Fruit fly (Drosophila melanogaster) whole organism, embryonic: ENCODE results near the gene CG3222.

Source experiments
- B-H2 ChIP-seq: fragments of 200-800 bp; sonication (Bioruptor generic); optimal IDR thresholded peaks from 2 replicates; lab custom pipeline; 2018; ENCODE audit warnings: missing biosample characterization, mild to moderate bottlenecking, missing genetic modification characterization
- Bdp1 ChIP-seq: fragments of 200-800 bp; sonication (Bioruptor generic); optimal IDR thresholded peaks from 3 replicates; lab custom pipeline; 2016; ENCODE audit warnings: missing biosample characterization, missing genetic modification characterization
- Bteb2 ChIP-seq: fragments of 200-800 bp; sonication (Bioruptor generic); optimal IDR thresholded peaks from 2 replicates; lab custom pipeline; 2016; ENCODE audit warnings: missing biosample characterization, missing genetic modification characterization
- CG10274 ChIP-seq: fragments of 200-800 bp; sonication (Bioruptor generic); optimal IDR thresholded peaks from 3 replicates; lab custom pipeline; 2017; ENCODE audit warnings: missing biosample characterization, mild to moderate bottlenecking, missing genetic modification characterization
- CG10462 ChIP-seq: fragments of 200-800 bp; sonication (Bioruptor generic); optimal IDR thresholded peaks from 2 replicates; lab custom pipeline; 2016; ENCODE audit warnings: missing biosample characterization, missing genetic modification characterization
- CG11085 ChIP-seq: fragments of 200-800 bp; sonication (Bioruptor generic); IDR thresholded peaks from 2 replicates; pipeline ENCODE4 v1.3.6; 2022; ENCODE audit warnings: missing biosample characterization, missing genetic modification characterization
- CG12219 ChIP-seq: fragments of 200-800 bp; sonication (Bioruptor generic); optimal IDR thresholded peaks from 3 replicates; lab custom pipeline; 2018; ENCODE audit warnings: missing biosample characterization, mild to moderate bottlenecking, missing genetic modification characterization
- CG12942 ChIP-seq: fragments of 200-800 bp; sonication (Bioruptor generic); optimal IDR thresholded peaks from 3 replicates; lab custom pipeline; 2016; ENCODE audit warnings: missing biosample characterization, missing genetic modification characterization
- CG13123 ChIP-seq: fragments of 200-800 bp; sonication (Bioruptor generic); optimal IDR thresholded peaks from 2 replicates; lab custom pipeline; 2016; ENCODE audit warnings: missing biosample characterization, missing genetic modification characterization
- CG15514 ChIP-seq: fragments of 200-800 bp; sonication (Bioruptor generic); optimal IDR thresholded peaks from 3 replicates; lab custom pipeline; 2017; ENCODE audit warnings: missing biosample characterization, missing genetic modification characterization, mild to moderate bottlenecking, moderate library complexity, missing genetic modification reagents
- CG17829 ChIP-seq: fragments of 200-800 bp; optimal IDR thresholded peaks from 2 replicates; lab custom pipeline; 2019; ENCODE audit warnings: missing biosample characterization, mild to moderate bottlenecking, missing genetic modification characterization, moderate library complexity
- CG18476 ChIP-seq: fragments of 200-800 bp; sonication (Bioruptor generic); optimal IDR thresholded peaks from 2 replicates; lab custom pipeline; 2016; ENCODE audit warnings: missing biosample characterization, mild to moderate bottlenecking, missing genetic modification characterization
- CG18764 ChIP-seq: fragments of 200-800 bp; sonication (Bioruptor generic); optimal IDR thresholded peaks from 3 replicates; lab custom pipeline; 2016; ENCODE audit warnings: missing biosample characterization, missing genetic modification characterization
- CG2199 ChIP-seq: fragments of 200-800 bp; sonication (Bioruptor generic); IDR thresholded peaks from 3 replicates; pipeline ENCODE4 v1.3.6; 2022; ENCODE audit warnings: missing biosample characterization, missing genetic modification characterization
- CG30431 ChIP-seq: fragments of 200-800 bp; sonication (Bioruptor generic); optimal IDR thresholded peaks from 2 replicates; lab custom pipeline; 2017; ENCODE audit warnings: missing biosample characterization, missing genetic modification characterization
- CG31224 ChIP-seq: fragments of 200-800 bp; sonication (Bioruptor generic); IDR thresholded peaks from 2 replicates; pipeline ENCODE4 v1.3.6; 2022; ENCODE audit warnings: missing biosample characterization, missing genetic modification characterization
- CG31365 ChIP-seq: fragments of 200-800 bp; sonication (Bioruptor generic); optimal IDR thresholded peaks from 2 replicates; lab custom pipeline; 2018; ENCODE audit warnings: missing biosample characterization, mild to moderate bottlenecking, missing genetic modification characterization
- CG32532 ChIP-seq: fragments of 200-800 bp; sonication (Bioruptor generic); IDR thresholded peaks from 2 replicates; pipeline ENCODE4 v1.3.6; 2022; ENCODE audit warnings: missing biosample characterization, missing genetic modification characterization
- CG33557 ChIP-seq: fragments of 200-800 bp; sonication (Bioruptor generic); optimal IDR thresholded peaks from 2 replicates; lab custom pipeline; 2019; ENCODE audit warnings: missing biosample characterization, mild to moderate bottlenecking, missing genetic modification characterization, moderate library complexity
- CG3407 ChIP-seq: fragments of 200-800 bp; sonication (Bioruptor generic); optimal IDR thresholded peaks from 2 replicates; lab custom pipeline; 2018; ENCODE audit warnings: missing biosample characterization, mild to moderate bottlenecking, missing genetic modification characterization
- CG3838 ChIP-seq: fragments of 200-800 bp; sonication (Bioruptor generic); optimal IDR thresholded peaks from 3 replicates; lab custom pipeline; 2016; ENCODE audit warnings: missing biosample characterization, missing genetic modification characterization
- CG4854 ChIP-seq: fragments of 200-800 bp; sonication (Bioruptor generic); optimal IDR thresholded peaks from 2 replicates; lab custom pipeline; 2016; ENCODE audit warnings: missing biosample characterization, missing genetic modification characterization, inconsistent platforms
- CG6765 ChIP-seq: fragments of 200-800 bp; sonication (Bioruptor generic); optimal IDR thresholded peaks from 3 replicates; lab custom pipeline; 2017; ENCODE audit warnings: missing biosample characterization, mild to moderate bottlenecking, missing genetic modification characterization
- CG8478 ChIP-seq: fragments of >200 bp; optimal IDR thresholded peaks from 2 replicates; lab custom pipeline; 2018
- D ChIP-seq, 2 experiments: fragments of 200-800 bp in 1 of 2; fragments of >200 bp in 1 of 2; sonication (Bioruptor generic) in 1 of 2; optimal IDR thresholded peaks; 2 replicates in 1 of 2; 3 replicates in 1 of 2; lab custom pipeline; 2017; ENCODE audit warnings: mild to moderate bottlenecking in 1 of 2, missing biosample characterization in 1 of 2, missing genetic modification characterization in 1 of 2, missing genetic modification reagents in 1 of 2
- Dbx ChIP-seq: fragments of 200-800 bp; sonication (Bioruptor generic); IDR thresholded peaks from 3 replicates; pipeline ENCODE4 v1.3.6; 2022; ENCODE audit warnings: missing biosample characterization, missing genetic modification characterization
- Dll ChIP-seq: fragments of 200-800 bp; sonication (Bioruptor generic); IDR thresholded peaks from 4 replicates; pipeline ENCODE4 v1.3.6; 2022; ENCODE audit warnings: missing biosample characterization, missing genetic modification characterization; ENCODE audit not compliant: partially characterized antibody
- Doc2 ChIP-seq: fragments of 200-800 bp; sonication (Bioruptor generic); IDR thresholded peaks from 2 replicates; pipeline ENCODE4 v1.3.6; 2022; ENCODE audit warnings: missing biosample characterization, missing genetic modification characterization
- GATAe ChIP-seq: fragments of 200-800 bp; sonication (Bioruptor generic); conservative IDR thresholded peaks from 2 replicates; pipeline ENCODE4 v1.3.6; 2022; ENCODE audit warnings: missing biosample characterization, missing genetic modification characterization
- Hmr ChIP-seq: fragments of 200-800 bp; sonication (Bioruptor generic); optimal IDR thresholded peaks from 3 replicates; lab custom pipeline; 2017; ENCODE audit warnings: mild to moderate bottlenecking, missing biosample characterization, missing genetic modification reagents, missing genetic modification characterization
- Hr78 ChIP-seq, 2 experiments: fragments of 200-800 bp in 1 of 2; fragments of >200 bp in 1 of 2; sonication (Bioruptor generic) in 1 of 2; optimal IDR thresholded peaks; 2 replicates each; lab custom pipeline; 2017 to 2019; ENCODE audit warnings: missing biosample characterization in 2 of 2, missing genetic modification characterization in 2 of 2, mild to moderate bottlenecking in 1 of 2, moderate library complexity in 1 of 2
- Nf-YA ChIP-seq: fragments of 200-800 bp; sonication (Bioruptor generic); IDR thresholded peaks from 2 replicates; pipeline ENCODE4 v1.3.6; 2022; ENCODE audit warnings: missing biosample characterization, missing genetic modification characterization
- Oaz ChIP-seq: fragments of 200-800 bp; sonication (Bioruptor generic); IDR thresholded peaks from 2 replicates; pipeline ENCODE4 v1.3.6; 2022; ENCODE audit warnings: missing biosample characterization, missing genetic modification characterization
- Pdp1 ChIP-seq, 2 experiments: fragments of 200-800 bp; sonication (Bioruptor generic); optimal IDR thresholded peaks; 3 replicates each; lab custom pipeline; 2016; ENCODE audit warnings: missing biosample characterization in 2 of 2, missing genetic modification characterization in 2 of 2, mild to moderate bottlenecking in 1 of 2, moderate library complexity in 1 of 2
- Side ChIP-seq: fragments of 200-800 bp; sonication (Bioruptor generic); optimal IDR thresholded peaks from 2 replicates; lab custom pipeline; 2016; ENCODE audit warnings: missing biosample characterization, missing genetic modification characterization
- Spps ChIP-seq: fragments of 200-800 bp; sonication (Bioruptor generic); optimal IDR thresholded peaks from 2 replicates; lab custom pipeline; 2018; ENCODE audit warnings: missing biosample characterization, mild to moderate bottlenecking, missing genetic modification characterization
- Stat92E ChIP-seq, 3 experiments: fragments of >200 bp in 2 of 3; fragments of 200-800 bp in 1 of 3; sonication (Bioruptor generic) in 1 of 3; optimal IDR thresholded peaks; 2 replicates each; lab custom pipeline; 2017 to 2019; ENCODE audit warnings: missing biosample characterization in 3 of 3, missing genetic modification characterization in 3 of 3, mild to moderate bottlenecking in 1 of 3, moderate library complexity in 1 of 3
- croc ChIP-seq: fragments of 200-800 bp; sonication (Bioruptor generic); conservative IDR thresholded peaks from 3 replicates; pipeline ENCODE4 v1.3.6; 2022; ENCODE audit warnings: missing biosample characterization, missing genetic modification characterization
- dan ChIP-seq: fragments of 200-800 bp; sonication (Bioruptor generic); IDR thresholded peaks from 2 replicates; pipeline ENCODE4 v1.3.6; 2022; ENCODE audit warnings: missing biosample characterization, missing genetic modification characterization
- dpn ChIP-seq, 2 experiments: fragments of 200-800 bp; sonication (Bioruptor generic); optimal IDR thresholded peaks; 3 replicates each; lab custom pipeline; 2016; ENCODE audit warnings: missing biosample characterization in 2 of 2, missing genetic modification characterization in 2 of 2
- esg ChIP-seq: fragments of 200-800 bp; sonication (Bioruptor generic); conservative IDR thresholded peaks from 2 replicates; pipeline ENCODE4 v1.3.6; 2022; ENCODE audit warnings: missing biosample characterization, missing genetic modification characterization
- fd64A ChIP-seq: fragments of 200-800 bp; sonication (Bioruptor generic); optimal IDR thresholded peaks from 3 replicates; lab custom pipeline; 2018; ENCODE audit warnings: missing biosample characterization, mild to moderate bottlenecking, missing genetic modification characterization
- ind ChIP-seq: fragments of 200-800 bp; sonication (Bioruptor generic); optimal IDR thresholded peaks from 3 replicates; lab custom pipeline; 2016; ENCODE audit warnings: missing biosample characterization, missing genetic modification characterization
- jumu ChIP-seq: fragments of 200-800 bp; sonication (Bioruptor generic); optimal IDR thresholded peaks from 3 replicates; lab custom pipeline; 2016; ENCODE audit warnings: missing biosample characterization, missing genetic modification characterization
- klu ChIP-seq: fragments of 200-800 bp; sonication (Bioruptor generic); IDR thresholded peaks from 2 replicates; pipeline ENCODE4 v1.3.6; 2022; ENCODE audit warnings: missing biosample characterization, missing genetic modification characterization
- knrl ChIP-seq: fragments of 200-800 bp; sonication (Bioruptor generic); IDR thresholded peaks from 3 replicates; pipeline ENCODE4 v1.3.6; 2022; ENCODE audit warnings: missing biosample characterization, missing genetic modification characterization; ENCODE audit not compliant: partially characterized antibody
- nerfin-1 ChIP-seq: fragments of 200-800 bp; sonication (Bioruptor generic); optimal IDR thresholded peaks from 3 replicates; lab custom pipeline; 2019; ENCODE audit warnings: missing biosample characterization, mild to moderate bottlenecking, missing genetic modification characterization, moderate library complexity
- seq ChIP-seq: fragments of 200-800 bp; sonication (Bioruptor generic); IDR thresholded peaks from 2 replicates; pipeline ENCODE4 v1.3.6; 2022; ENCODE audit warnings: missing biosample characterization, missing genetic modification characterization
- slp2 ChIP-seq: fragments of 200-800 bp; sonication (Bioruptor generic); optimal IDR thresholded peaks from 2 replicates; lab custom pipeline; 2016; ENCODE audit warnings: missing biosample characterization, missing genetic modification characterization

The CG3222 gene

DNA sequence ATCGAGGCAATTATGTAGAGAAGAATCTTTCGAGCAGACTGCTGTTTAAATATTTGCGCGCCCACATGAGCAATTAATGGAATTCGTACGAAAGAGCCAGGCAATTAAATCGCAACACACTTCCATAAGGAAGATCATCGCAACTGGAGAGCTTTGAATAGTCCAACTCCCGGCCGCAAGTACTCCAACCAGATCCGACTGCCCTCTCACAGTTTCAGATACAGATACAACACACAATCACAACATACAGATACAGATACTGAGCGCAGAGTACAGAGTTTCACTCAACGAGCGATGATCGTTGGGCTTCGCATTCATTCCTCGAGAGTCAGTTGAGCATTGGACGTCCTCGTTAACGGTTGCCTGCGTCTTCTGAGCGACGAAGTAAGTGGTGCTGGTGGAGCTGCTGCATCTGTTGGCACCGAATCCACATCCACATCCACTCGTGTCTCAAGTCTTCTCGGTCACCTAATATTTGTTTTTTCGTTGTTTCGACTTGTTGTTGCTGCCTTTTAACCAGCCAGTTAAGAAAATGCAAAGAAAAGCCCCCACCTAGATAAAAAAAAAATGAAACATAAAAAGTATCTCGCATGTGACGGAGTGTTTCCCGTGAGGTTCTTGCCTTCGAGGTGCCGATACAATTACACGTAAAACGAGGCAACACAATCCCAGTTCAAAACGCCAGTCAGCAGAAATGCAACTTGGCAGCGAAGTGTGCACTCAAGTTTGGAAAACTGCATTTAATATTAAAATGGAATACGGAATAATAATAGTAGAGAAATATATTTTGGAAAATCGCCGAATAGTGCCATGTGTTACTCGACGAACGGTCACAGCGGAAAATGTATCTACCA, 16.0 kb downstream of the CG3222 start, which contains the start of gene LanB2 (continued):
- TF ChIP-seq knrl (GFP tag; lab: Robert Waterston, UW) (no peak), slp2 (GFP tag; lab: Kevin White, UChicago) (no peak), B-H2 (GFP tag; lab: Kevin White, UChicago) (peak; percentile 47), seq (no peak), CG12942 (no peak), esg (no peak), CG18764 (GFP tag; lab: Kevin White, UChicago) (no peak), Pdp1 (GFP tag; optimal IDR thresholded peaks at IDR 0.05; lab: Kevin White, UChicago) (no peak), Spps (tag; lab: Kevin White, UChicago) (no peak), D (optimal IDR thresholded peaks at IDR 0.05; lab: Kevin White, UChicago) (no peak), D (GFP tag; optimal IDR thresholded peaks at IDR 0.05; lab: Kevin White, UChicago) (no peak), Bteb2 (no peak), CG18476 (GFP tag; lab: Kevin White, UChicago) (no peak), CG8478 (no peak), Dll (no peak), CG6765 (GFP tag; lab: Kevin White, UChicago) (peak; percentile 30), CG33557 (GFP tag; lab: Kevin White, UChicago) (no peak), dpn (GFP tag; optimal IDR thresholded peaks at IDR 0.05; lab: Kevin White, UChicago) (no peak), jumu (GFP tag; lab: Kevin White, UChicago) (no peak), fd64A (GFP tag; lab: Kevin White, UChicago) (peak; percentile 29), CG17829 (tag; lab: Kevin White, UChicago) (peak; percentile 37), dan (GFP tag; lab: Robert Waterston, UW) (no peak), croc (GFP tag; lab: Robert Waterston, UW) (no peak), CG15514 (peak; percentile 14), klu (GFP tag; lab: Robert Waterston, UW) (no peak), Dbx (no peak), CG31365 (no peak), CG4854 (GFP tag; lab: Kevin White, UChicago) (no peak), CG3407 (GFP tag; lab: Kevin White, UChicago) (no peak), CG2199 (GFP tag; lab: Robert Waterston, UW) (peak; percentile 52; the same call in 1 of the 3 replicates), Stat92E (GFP tag; optimal IDR thresholded peaks at IDR 0.05; lab: Kevin White, UChicago) (no peak), ind (GFP tag; lab: Kevin White, UChicago) (no peak), CG12219 (GFP tag; lab: Kevin White, UChicago) (no peak), Side (no peak), CG31224 (GFP tag; lab: Robert Waterston, UW) (no peak), CG30431 (GFP tag; lab: Kevin White, UChicago) (no peak), Oaz (GFP tag; lab: Robert Waterston, UW) (no peak), Doc2 (GFP tag; lab: Robert Waterston, UW) (no peak), CG10274 (no peak), CG3838 (GFP tag; lab: Kevin White, UChicago) (no peak), CG10462 (GFP tag; lab: Kevin White, UChicago) (no peak), Bdp1 (GFP tag; lab: Kevin White, UChicago) (no peak), GATAe (GFP tag; lab: Robert Waterston, UW) (no peak), nerfin-1 (no peak), CG13123 (GFP tag; lab: Kevin White, UChicago) (no peak), Hr78 (GFP tag; optimal IDR thresholded peaks at IDR 0.05; lab: Kevin White, UChicago) (no peak), Hmr (GFP tag; lab: Kevin White, UChicago) (peak; percentile 39), Nf-YA (GFP tag; lab: Robert Waterston, UW) (0 out of 2 replicates have a peak, but pooled peaks have one; percentile 14), CG32532 (GFP tag; lab: Robert Waterston, UW) (no peak), CG11085 (no peak)
